Worm (Caenorhabditis elegans) whole organism, L2 larva: ENCODE data around the gene chil-18.
A peak's percentile ranks its signal among the peaks of the same experiment; 100 is the strongest.

Experiments used
- C34F6.9 ChIP-seq: fragments of 150-350 bp; optimal IDR thresholded peaks from 2 replicates; lab custom pipeline; 2014; ENCODE audit warnings: missing biosample characterization, missing genetic modification characterization
- F13H6.1 ChIP-seq: sonication (generic microtip); optimal IDR thresholded peaks from 2 replicates; lab custom pipeline; 2016; ENCODE audit warnings: missing genetic modification characterization, missing compliant biosample characterization
- R02D3.7 ChIP-seq: fragments of 150-350 bp; optimal IDR thresholded peaks from 2 replicates; lab custom pipeline; 2014; ENCODE audit warnings: missing biosample characterization, missing genetic modification characterization
- ZK546.5 ChIP-seq: sonication (generic microtip); optimal IDR thresholded peaks from 2 replicates; lab custom pipeline; 2017; ENCODE audit warnings: missing biosample characterization, missing genetic modification characterization
- alr-1 ChIP-seq: fragments of 150-350 bp; optimal IDR thresholded peaks from 2 replicates; lab custom pipeline; 2014; ENCODE audit warnings: missing biosample characterization, missing genetic modification characterization
- crh-2 ChIP-seq: sonication (generic microtip); optimal IDR thresholded peaks from 2 replicates; lab custom pipeline; 2017; ENCODE audit warnings: missing biosample characterization, missing genetic modification characterization
- dmd-4 ChIP-seq: sonication (generic microtip); optimal IDR thresholded peaks from 2 replicates; lab custom pipeline; 2017; ENCODE audit warnings: missing biosample characterization, missing genetic modification characterization
- egl-27 ChIP-seq: sonication (generic microtip); optimal IDR thresholded peaks from 3 replicates; lab custom pipeline; 2017; ENCODE audit warnings: missing biosample characterization, missing genetic modification reagents, missing genetic modification characterization
- elt-1 ChIP-seq: fragments of 150-350 bp; optimal IDR thresholded peaks from 2 replicates; lab custom pipeline; 2014; ENCODE audit warnings: missing biosample characterization, missing genetic modification characterization
- elt-3 ChIP-seq: sonication (generic microtip); optimal IDR thresholded peaks from 2 replicates; lab custom pipeline; 2017; ENCODE audit warnings: missing biosample characterization, missing genetic modification characterization
- fos-1 ChIP-seq: fragments of 150-350 bp; optimal IDR thresholded peaks from 2 replicates; lab custom pipeline; 2014; ENCODE audit warnings: missing biosample characterization, missing genetic modification characterization
- gmeb-1 ChIP-seq: fragments of 150-350 bp; optimal IDR thresholded peaks from 2 replicates; lab custom pipeline; 2014; ENCODE audit warnings: missing biosample characterization, missing genetic modification characterization
- lin-13 ChIP-seq: fragments of 150-350 bp; optimal IDR thresholded peaks from 2 replicates; lab custom pipeline; 2014; ENCODE audit warnings: missing biosample characterization, missing genetic modification reagents, missing genetic modification characterization
- lsy-2 ChIP-seq, 2 experiments: fragments of 150-350 bp in 1 of 2; sonication (generic microtip) in 1 of 2; optimal IDR thresholded peaks; 2 replicates each; lab custom pipeline; 2014 to 2017; ENCODE audit warnings: missing biosample characterization in 2 of 2, missing genetic modification characterization in 2 of 2
- mbf-1 ChIP-seq: sonication (generic microtip); optimal IDR thresholded peaks from 2 replicates; lab custom pipeline; 2017; ENCODE audit warnings: missing biosample characterization, missing genetic modification characterization
- mdl-1 ChIP-seq, 2 experiments: fragments of 150-350 bp in 1 of 2; sonication (generic microtip) in 1 of 2; optimal IDR thresholded peaks; 2 replicates each; lab custom pipeline; 2017; ENCODE audit warnings: missing biosample characterization in 2 of 2, missing genetic modification characterization in 2 of 2
- nhr-11 ChIP-seq: fragments of 150-350 bp; optimal IDR thresholded peaks from 2 replicates; lab custom pipeline; 2014; ENCODE audit warnings: missing biosample characterization, missing genetic modification characterization
- nhr-129 ChIP-seq: fragments of 150-350 bp; optimal IDR thresholded peaks from 2 replicates; lab custom pipeline; 2014; ENCODE audit warnings: missing biosample characterization, missing genetic modification characterization
- nhr-21 ChIP-seq: fragments of 150-350 bp; optimal IDR thresholded peaks from 2 replicates; lab custom pipeline; 2014; ENCODE audit warnings: missing biosample characterization, missing genetic modification characterization
- nhr-237 ChIP-seq: fragments of 150-350 bp; optimal IDR thresholded peaks from 2 replicates; lab custom pipeline; 2014; ENCODE audit warnings: missing biosample characterization, missing genetic modification characterization
- nhr-25 ChIP-seq: fragments of 150-350 bp; sonication (generic microtip); optimal IDR thresholded peaks from 3 replicates; lab custom pipeline; 2014; ENCODE audit warnings: missing biosample characterization, missing genetic modification characterization
- nhr-6 ChIP-seq: fragments of 150-350 bp; optimal IDR thresholded peaks from 2 replicates; lab custom pipeline; 2014; ENCODE audit warnings: missing biosample characterization, missing genetic modification characterization
- nhr-77 ChIP-seq: fragments of 150-350 bp; optimal IDR thresholded peaks from 2 replicates; lab custom pipeline; 2014; ENCODE audit warnings: missing biosample characterization, missing genetic modification characterization
- peb-1 ChIP-seq: fragments of 150-350 bp; optimal IDR thresholded peaks from 2 replicates; lab custom pipeline; 2014; ENCODE audit warnings: missing biosample characterization, missing genetic modification characterization
- sem-4 ChIP-seq: fragments of 150-350 bp; optimal IDR thresholded peaks from 2 replicates; lab custom pipeline; 2014; ENCODE audit warnings: missing biosample characterization, missing genetic modification reagents, missing genetic modification characterization
- sma-3 ChIP-seq: sonication (generic microtip); optimal IDR thresholded peaks from 2 replicates; lab custom pipeline; 2016; ENCODE audit warnings: missing genetic modification reagents, missing genetic modification characterization, missing compliant biosample characterization
- sma-9 ChIP-seq, 2 experiments: fragments of 150-350 bp in 1 of 2; sonication (generic microtip) in 1 of 2; optimal IDR thresholded peaks; 2 replicates each; lab custom pipeline; 2014 to 2016; ENCODE audit warnings: missing genetic modification characterization in 2 of 2, mild to moderate bottlenecking in 1 of 2, missing biosample characterization in 1 of 2, missing compliant biosample characterization in 1 of 2, missing genetic modification reagents in 1 of 2, moderate library complexity in 1 of 2
- unc-39 ChIP-seq: fragments of 150-350 bp; optimal IDR thresholded peaks from 2 replicates; lab custom pipeline; 2014; ENCODE audit warnings: missing biosample characterization, missing genetic modification characterization
- unc-55 ChIP-seq: fragments of 150-350 bp; sonication (generic microtip); optimal IDR thresholded peaks from 3 replicates; lab custom pipeline; 2014; ENCODE audit warnings: missing biosample characterization, missing genetic modification reagents, missing genetic modification characterization
- unc-62 ChIP-seq: fragments of 150-350 bp; optimal IDR thresholded peaks from 2 replicates; lab custom pipeline; 2014; ENCODE audit warnings: missing biosample characterization, missing genetic modification reagents, missing genetic modification characterization

Gene chil-18

DNA sequence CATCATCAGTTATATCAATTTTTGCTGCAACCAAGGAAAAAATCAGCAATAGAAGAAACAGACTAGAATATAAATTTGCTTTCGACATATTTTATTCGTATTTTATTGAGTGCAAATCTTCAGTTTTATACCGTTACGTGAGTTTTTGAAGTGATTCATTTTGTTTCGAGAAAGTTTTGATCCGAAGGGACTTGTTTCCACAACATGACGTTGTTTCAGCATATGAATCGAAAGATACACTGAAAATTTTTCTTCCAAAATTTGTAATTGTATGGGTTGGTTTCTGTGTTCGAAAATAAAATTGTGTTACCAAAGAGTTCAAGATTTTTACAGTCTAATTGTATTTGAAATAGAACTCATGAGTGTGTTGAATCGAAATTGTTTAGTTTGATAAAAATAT, 31.9 kb downstream of the chil-18 start, which contains the start of gene T19H5.7:
Gene T19H5.7, minus strand, starts transcription at position 101 of the 400 bp plus-strand sequence.
- TF ChIP-seq gmeb-1 = no peak

DNA sequence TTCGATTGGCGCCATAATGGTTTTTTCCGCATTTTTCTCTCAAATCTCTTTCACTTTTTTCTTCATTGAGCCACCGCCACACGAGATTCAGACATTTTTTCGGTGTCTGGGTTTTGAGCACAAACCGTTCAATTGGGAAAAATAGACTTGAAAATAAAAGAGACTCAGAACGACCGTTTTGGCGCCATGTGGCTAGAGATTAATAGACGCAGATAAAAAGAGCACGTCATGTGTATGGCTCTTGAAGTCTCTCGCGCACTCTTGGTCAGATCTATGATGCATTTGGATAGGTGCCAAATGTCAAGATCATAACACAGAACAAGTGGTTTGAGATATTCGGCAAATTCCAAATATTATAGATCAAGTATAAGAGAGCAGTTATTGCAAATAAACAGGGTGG, 33.4 kb downstream of the chil-18 start:
- TF ChIP-seq nhr-237 = no peak
- no peak for TF ChIP-seq sem-4 (tag; lab: Kevin White, UChicago)
- TF ChIP-seq nhr-129 = peak; percentile 27
- TF ChIP-seq mbf-1 (tag; lab: Kevin White, UChicago) = no peak
- no peak for TF ChIP-seq unc-62
- peak; percentile 50 for TF ChIP-seq F13H6.1 (tag; lab: Kevin White, UChicago)
- TF ChIP-seq nhr-21 (tag; lab: Kevin White, UChicago) = no peak
- TF ChIP-seq elt-1 = no peak
- TF ChIP-seq elt-3 (tag; lab: Kevin White, UChicago) = no peak
- TF ChIP-seq nhr-11 (tag; lab: Kevin White, UChicago) = no peak
- no peak for TF ChIP-seq nhr-6
- no peak for TF ChIP-seq crh-2 (tag; lab: Kevin White, UChicago)
- TF ChIP-seq unc-55 (GFP tag; lab: Kevin White, UChicago) = no peak
- no peak for TF ChIP-seq fos-1 (tag; lab: Kevin White, UChicago)
- no peak for TF ChIP-seq egl-27
- TF ChIP-seq peb-1 (tag; lab: Kevin White, UChicago) = no peak
- no peak for TF ChIP-seq lsy-2 (tag; optimal IDR thresholded peaks at IDR 0.05; lab: Kevin White, UChicago)
- TF ChIP-seq alr-1 (tag; lab: Kevin White, UChicago) = no peak
- no peak for TF ChIP-seq gmeb-1
- no peak for TF ChIP-seq dmd-4 (tag; lab: Kevin White, UChicago)
- TF ChIP-seq sma-3 (GFP tag; lab: Kevin White, UChicago) = no peak
- peak; percentile 41 for TF ChIP-seq sma-9 (GFP tag; optimal IDR thresholded peaks at IDR 0.05; lab: Kevin White, UChicago)
- no peak for TF ChIP-seq sma-9 (tag; optimal IDR thresholded peaks at IDR 0.05; lab: Kevin White, UChicago)
- TF ChIP-seq, all 48 proteins: peak for 3

DNA sequence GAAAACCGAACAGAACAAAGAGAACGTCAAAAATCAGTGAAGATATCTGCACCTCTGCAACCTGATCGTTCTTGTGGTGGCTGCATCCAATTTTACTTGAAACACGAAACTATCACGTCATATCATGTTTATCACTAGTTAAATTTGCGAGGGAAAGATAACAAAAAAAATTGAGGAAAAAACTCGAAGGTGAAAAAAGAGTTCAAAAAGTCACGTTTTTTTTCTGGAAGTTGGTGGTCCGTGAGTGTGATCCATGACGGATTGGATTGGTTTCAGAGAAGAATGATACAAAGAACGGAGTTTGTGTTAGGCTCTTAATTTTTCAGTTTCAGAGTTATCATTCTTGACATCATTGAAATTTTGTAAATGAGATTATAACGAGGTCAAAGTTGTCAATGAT, 34.5 kb downstream of the chil-18 start:
- TF ChIP-seq lin-13 (no peak), sem-4 (tag; lab: Kevin White, UChicago) (no peak), sma-3 (GFP tag; lab: Kevin White, UChicago) (no peak), mdl-1 (tag; optimal IDR thresholded peaks at IDR 0.05; lab: Kevin White, UChicago) (no peak), nhr-77 (tag; lab: Kevin White, UChicago) (no peak), F13H6.1 (tag; lab: Kevin White, UChicago) (no peak), peb-1 (tag; lab: Kevin White, UChicago) (no peak)

DNA sequence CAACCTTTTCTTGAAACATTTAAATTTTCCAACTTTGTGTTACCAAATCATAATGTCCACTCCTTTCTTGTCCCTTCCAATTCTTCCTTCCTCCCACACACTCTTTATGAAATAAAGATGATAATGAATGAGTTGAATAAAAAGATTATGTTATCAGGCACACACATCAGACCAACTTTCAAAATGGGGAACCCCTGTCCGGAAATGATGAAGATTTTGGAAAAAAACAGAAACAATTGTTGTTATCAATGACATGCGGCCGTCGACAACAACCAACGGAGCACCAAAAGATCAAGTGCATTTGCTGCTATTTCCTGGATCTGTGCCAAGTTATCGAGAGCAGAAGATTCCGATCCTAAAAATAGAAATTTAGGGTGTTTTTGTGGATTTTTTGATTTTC, 35.3 kb downstream of the chil-18 start:
- TF ChIP-seq nhr-21 (tag; lab: Kevin White, UChicago) = no peak
- TF ChIP-seq fos-1 (tag; lab: Kevin White, UChicago) = peak; percentile 67
- TF ChIP-seq unc-62 = no peak
- peak; percentile 28 for TF ChIP-seq sma-9 (GFP tag; optimal IDR thresholded peaks at IDR 0.05; lab: Kevin White, UChicago)
- no peak for TF ChIP-seq sma-9 (tag; optimal IDR thresholded peaks at IDR 0.05; lab: Kevin White, UChicago)
- TF ChIP-seq, all 48 proteins: peak for 2

DNA sequence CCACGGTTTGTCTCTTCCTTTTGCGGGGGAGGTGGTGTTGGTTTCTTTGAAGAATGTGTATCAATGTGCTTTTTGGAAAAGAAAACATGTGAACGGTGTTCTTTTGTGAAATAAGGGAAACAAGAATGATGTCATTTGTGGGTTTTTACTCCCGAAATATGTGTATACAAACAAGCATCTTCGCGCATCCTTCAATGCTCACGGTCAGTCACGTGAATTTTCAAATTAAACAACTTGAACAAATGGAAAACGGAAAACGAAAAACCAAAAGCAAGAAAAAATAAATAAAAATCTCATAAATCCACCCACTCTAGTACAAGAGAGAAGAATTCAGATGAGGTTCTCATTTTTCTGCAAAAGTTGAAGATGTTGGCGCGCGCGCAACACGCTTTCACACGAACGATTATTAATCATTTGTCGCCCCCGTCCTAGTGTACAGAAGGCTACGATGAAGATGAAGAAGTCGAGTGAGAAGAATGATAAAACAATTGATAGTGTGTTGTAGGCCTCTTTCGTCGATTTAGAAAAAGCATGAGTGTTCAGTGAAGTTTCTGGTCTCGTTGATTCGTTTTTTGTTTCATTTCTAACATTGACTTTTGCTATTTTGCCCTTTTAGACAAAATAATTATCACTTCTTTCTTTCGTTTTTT, 37.1 kb downstream of the chil-18 start:
- TF ChIP-seq ZK546.5 (tag; lab: Kevin White, UChicago) (no peak), nhr-25 (no peak), lin-13 (no peak), nhr-77 (tag; lab: Kevin White, UChicago) (no peak), alr-1 (tag; lab: Kevin White, UChicago) (no peak), elt-3 (tag; lab: Kevin White, UChicago) (no peak), nhr-11 (tag; lab: Kevin White, UChicago) (no peak), C34F6.9 (tag; lab: Kevin White, UChicago) (no peak), unc-39 (tag; lab: Kevin White, UChicago) (no peak), fos-1 (tag; lab: Kevin White, UChicago) (peak; percentile 7), nhr-21 (tag; lab: Kevin White, UChicago) (peak; percentile 37), crh-2 (tag; lab: Kevin White, UChicago) (no peak), peb-1 (tag; lab: Kevin White, UChicago) (no peak), sma-9 (GFP tag; optimal IDR thresholded peaks at IDR 0.05; lab: Kevin White, UChicago) (peak; percentile 6), sma-9 (tag; optimal IDR thresholded peaks at IDR 0.05; lab: Kevin White, UChicago) (no peak), R02D3.7 (tag; lab: Kevin White, UChicago) (no peak), unc-62 (no peak)
- TF ChIP-seq, all 48 proteins: peak for 3
